Worm (Caenorhabditis elegans) whole organism, L3 larva: Measurements from ENCODE around the gene C50E3.13.

Experiments
- R02D3.7 ChIP-seq: fragments of 150-350 bp; optimal IDR thresholded peaks from 2 replicates; lab custom pipeline; 2014; ENCODE audit warnings: missing biosample characterization, missing genetic modification characterization
- ZK546.5 ChIP-seq: sonication (generic microtip); optimal IDR thresholded peaks from 2 replicates; lab custom pipeline; 2017; ENCODE audit warnings: missing biosample characterization, missing genetic modification characterization
- aly-2 ChIP-seq: fragments of 150-350 bp; optimal IDR thresholded peaks from 2 replicates; lab custom pipeline; 2014; ENCODE audit warnings: missing biosample characterization, missing genetic modification characterization
- ama-1 ChIP-seq: fragments of 150-350 bp; optimal IDR thresholded peaks from 2 replicates; lab custom pipeline; 2018
- ceh-16 ChIP-seq: sonication (generic microtip); optimal IDR thresholded peaks from 2 replicates; lab custom pipeline; 2017; ENCODE audit warnings: missing biosample characterization, missing genetic modification characterization
- ceh-28 ChIP-seq: fragments of 150-350 bp; optimal IDR thresholded peaks from 2 replicates; lab custom pipeline; 2014; ENCODE audit warnings: missing biosample characterization, missing genetic modification reagents, missing genetic modification characterization
- ceh-82 ChIP-seq: fragments of 150-350 bp; optimal IDR thresholded peaks from 2 replicates; lab custom pipeline; 2014; ENCODE audit warnings: missing biosample characterization, missing genetic modification characterization
- ceh-9 ChIP-seq: sonication (generic microtip); optimal IDR thresholded peaks from 2 replicates; lab custom pipeline; 2018; ENCODE audit warnings: missing biosample characterization, missing genetic modification characterization
- daf-12 ChIP-seq: fragments of 150-350 bp; optimal IDR thresholded peaks from 2 replicates; lab custom pipeline; 2014; ENCODE audit warnings: missing biosample characterization, missing genetic modification reagents, missing genetic modification characterization
- egl-27 ChIP-seq: sonication (generic microtip); optimal IDR thresholded peaks from 4 replicates; lab custom pipeline; 2017; ENCODE audit warnings: missing biosample characterization, missing genetic modification reagents, missing genetic modification characterization
- egl-5 ChIP-seq: fragments of 150-350 bp; optimal IDR thresholded peaks from 2 replicates; lab custom pipeline; 2017; ENCODE audit warnings: missing biosample characterization, missing genetic modification reagents, missing genetic modification characterization, inconsistent platforms
- elt-1 ChIP-seq: fragments of 150-350 bp; optimal IDR thresholded peaks from 2 replicates; lab custom pipeline; 2014; ENCODE audit warnings: missing biosample characterization, missing genetic modification characterization
- elt-2 ChIP-seq: sonication (generic microtip); optimal IDR thresholded peaks from 2 replicates; lab custom pipeline; 2016; ENCODE audit warnings: missing genetic modification reagents, mild to moderate bottlenecking, missing genetic modification characterization, missing compliant biosample characterization
- elt-3 ChIP-seq, 3 experiments: fragments of 150-350 bp in 1 of 3; sonication (generic microtip) in 2 of 3; optimal IDR thresholded peaks; 2 replicates in 2 of 3; 4 replicates in 1 of 3; lab custom pipeline; 2014 to 2017; ENCODE audit warnings: missing biosample characterization in 3 of 3, missing genetic modification characterization in 3 of 3
- eor-1 ChIP-seq, 2 experiments: fragments of 150-350 bp; optimal IDR thresholded peaks; 2 replicates each; lab custom pipeline; 2014 to 2018; ENCODE audit warnings: missing biosample characterization in 2 of 2, missing genetic modification characterization in 2 of 2
- fkh-10 ChIP-seq: sonication (generic microtip); optimal IDR thresholded peaks from 2 replicates; lab custom pipeline; 2017; ENCODE audit warnings: missing biosample characterization, missing genetic modification reagents, missing genetic modification characterization
- fkh-2 ChIP-seq: fragments of 150-350 bp; optimal IDR thresholded peaks from 2 replicates; lab custom pipeline; 2014; ENCODE audit warnings: missing biosample characterization, missing genetic modification reagents, missing genetic modification characterization
- fos-1 ChIP-seq: fragments of 150-350 bp; optimal IDR thresholded peaks from 2 replicates; lab custom pipeline; 2014; ENCODE audit warnings: missing biosample characterization, missing genetic modification characterization
- hmg-11 ChIP-seq: sonication (generic microtip); optimal IDR thresholded peaks from 2 replicates; lab custom pipeline; 2016; ENCODE audit warnings: missing genetic modification characterization, missing compliant biosample characterization
- jun-1 ChIP-seq: fragments of 150-350 bp; optimal IDR thresholded peaks from 2 replicates; lab custom pipeline; 2014; ENCODE audit warnings: missing biosample characterization, missing genetic modification reagents, missing genetic modification characterization
- lin-15B ChIP-seq: fragments of 150-350 bp; optimal IDR thresholded peaks from 2 replicates; lab custom pipeline; 2014; ENCODE audit warnings: missing biosample characterization, missing genetic modification characterization
- lin-39 ChIP-seq: fragments of 150-350 bp; optimal IDR thresholded peaks from 2 replicates; lab custom pipeline; 2018; ENCODE audit warnings: missing biosample characterization, missing genetic modification reagents, missing genetic modification characterization
- lsy-12 ChIP-seq: sonication (generic microtip); optimal IDR thresholded peaks from 2 replicates; lab custom pipeline; 2016; ENCODE audit warnings: mild to moderate bottlenecking, missing genetic modification characterization, missing compliant biosample characterization
- mdl-1 ChIP-seq: fragments of 150-350 bp; optimal IDR thresholded peaks from 2 replicates; lab custom pipeline; 2014; ENCODE audit warnings: missing biosample characterization, missing genetic modification characterization
- mml-1 ChIP-seq: fragments of 150-350 bp; sonication (generic microtip); optimal IDR thresholded peaks from 3 replicates; lab custom pipeline; 2014; ENCODE audit warnings: missing biosample characterization, missing genetic modification characterization
- nfya-1 ChIP-seq: sonication (generic microtip); optimal IDR thresholded peaks from 2 replicates; lab custom pipeline; 2017; ENCODE audit warnings: missing genetic modification characterization, mild to moderate bottlenecking, missing compliant biosample characterization, antibody characterized with exemption, moderate library complexity; ENCODE audit not compliant: insufficient read depth
- nhr-11 ChIP-seq: fragments of 150-350 bp; optimal IDR thresholded peaks from 2 replicates; lab custom pipeline; 2014; ENCODE audit warnings: missing biosample characterization, missing genetic modification characterization
- nhr-12 ChIP-seq: fragments of 150-350 bp; optimal IDR thresholded peaks from 2 replicates; lab custom pipeline; 2014; ENCODE audit warnings: missing biosample characterization, missing genetic modification characterization
- nhr-23 ChIP-seq: fragments of 150-350 bp; optimal IDR thresholded peaks from 2 replicates; lab custom pipeline; 2014; ENCODE audit warnings: missing biosample characterization, missing genetic modification reagents, missing genetic modification characterization
- nhr-237 ChIP-seq: fragments of 150-350 bp; optimal IDR thresholded peaks from 2 replicates; lab custom pipeline; 2014; ENCODE audit warnings: missing biosample characterization, missing genetic modification characterization
- nhr-25 ChIP-seq: sonication (generic microtip); optimal IDR thresholded peaks from 2 replicates; lab custom pipeline; 2017; ENCODE audit warnings: missing biosample characterization, missing genetic modification characterization
- nhr-28 ChIP-seq: fragments of 150-350 bp; optimal IDR thresholded peaks from 2 replicates; lab custom pipeline; 2014; ENCODE audit warnings: missing biosample characterization, missing genetic modification characterization
- nhr-43 ChIP-seq: sonication (generic microtip); optimal IDR thresholded peaks from 2 replicates; lab custom pipeline; 2016; ENCODE audit warnings: mild to moderate bottlenecking, missing genetic modification characterization, missing compliant biosample characterization; ENCODE audit not compliant: poor library complexity, severe bottlenecking
- nhr-67 ChIP-seq: fragments of 150-350 bp; optimal IDR thresholded peaks from 2 replicates; lab custom pipeline; 2014; ENCODE audit warnings: missing biosample characterization, missing genetic modification characterization
- nhr-76 ChIP-seq: fragments of 150-350 bp; sonication (generic microtip); optimal IDR thresholded peaks from 5 replicates; lab custom pipeline; 2014; ENCODE audit warnings: missing biosample characterization, missing genetic modification characterization
- nhr-77 ChIP-seq: fragments of 150-350 bp; optimal IDR thresholded peaks from 2 replicates; lab custom pipeline; 2014; ENCODE audit warnings: missing biosample characterization, missing genetic modification characterization
- pha-4 ChIP-seq: fragments of 150-350 bp; optimal IDR thresholded peaks from 2 replicates; lab custom pipeline; 2014; ENCODE audit warnings: missing biosample characterization, missing genetic modification reagents, missing genetic modification characterization
- pqm-1 ChIP-seq: fragments of 150-350 bp; optimal IDR thresholded peaks from 2 replicates; lab custom pipeline; 2017; ENCODE audit warnings: missing biosample characterization, missing genetic modification characterization, inconsistent platforms
- sea-2 ChIP-seq: fragments of 150-350 bp; sonication (generic microtip); optimal IDR thresholded peaks from 4 replicates; lab custom pipeline; 2014; ENCODE audit warnings: missing biosample characterization, missing genetic modification reagents, missing genetic modification characterization
- skn-1 ChIP-seq: fragments of 150-350 bp; optimal IDR thresholded peaks from 2 replicates; lab custom pipeline; 2014; ENCODE audit warnings: missing biosample characterization, missing genetic modification characterization
- snpc-4 ChIP-seq: fragments of 150-350 bp; optimal IDR thresholded peaks from 2 replicates; lab custom pipeline; 2014; ENCODE audit warnings: missing biosample characterization, missing genetic modification characterization
- tbx-2 ChIP-seq: sonication (generic microtip); optimal IDR thresholded peaks from 2 replicates; lab custom pipeline; 2016; ENCODE audit warnings: mild to moderate bottlenecking, missing genetic modification characterization, missing compliant biosample characterization
- unc-39 ChIP-seq: sonication (generic microtip); optimal IDR thresholded peaks from 4 replicates; lab custom pipeline; 2017; ENCODE audit warnings: missing biosample characterization, missing genetic modification characterization
- unc-62 ChIP-seq: fragments of 150-350 bp; sonication (generic microtip); optimal IDR thresholded peaks from 4 replicates; lab custom pipeline; 2014; ENCODE audit warnings: missing biosample characterization, missing genetic modification reagents, missing genetic modification characterization
- zag-1 ChIP-seq: fragments of 150-350 bp; optimal IDR thresholded peaks from 2 replicates; lab custom pipeline; 2014; ENCODE audit warnings: missing biosample characterization, missing genetic modification characterization
- ztf-11 ChIP-seq: fragments of 150-350 bp; optimal IDR thresholded peaks from 2 replicates; lab custom pipeline; 2014; ENCODE audit warnings: missing biosample characterization, missing genetic modification characterization
- ztf-4 ChIP-seq: fragments of 150-350 bp; optimal IDR thresholded peaks from 2 replicates; lab custom pipeline; 2014; ENCODE audit warnings: missing biosample characterization, missing genetic modification characterization

C50E3.13 gene

ce11 chrV:7575563-7575962, 48.5 kb downstream of the C50E3.13 start, which contains the start of the genes snu-66 and ints-9:
TSS of gene snu-66 (minus strand) at chrV:7575670.
TSS of gene ints-9 (plus strand) at chrV:7575802.
- TF ChIP-seq eor-1 (tag; optimal IDR thresholded peaks at IDR 0.05; lab: Kevin White, UChicago) (no peak), zag-1 (tag; lab: Kevin White, UChicago) (no peak), ceh-82 (tag; lab: Kevin White, UChicago) (no peak), egl-5 (tag; lab: Kevin White, UChicago) (no peak), tbx-2 (tag; lab: Kevin White, UChicago) (peak; percentile 7), nhr-237 (tag; lab: Kevin White, UChicago) (no peak), nhr-67 (tag; lab: Kevin White, UChicago) (no peak), lin-15B (tag; lab: Kevin White, UChicago) (peak; percentile 77), pqm-1 (tag; lab: Kevin White, UChicago) (no peak), nhr-77 (tag; lab: Kevin White, UChicago) (no peak), mml-1 (tag; lab: Kevin White, UChicago) (no peak), elt-1 (tag; lab: Kevin White, UChicago) (no peak), skn-1 (tag; lab: Kevin White, UChicago) (no peak), nhr-43 (tag; lab: Kevin White, UChicago) (no peak), elt-2 (tag; lab: Kevin White, UChicago) (peak; percentile 7), ama-1 (lab: Kevin White, UChicago) (no peak), sea-2 (GFP tag; lab: Kevin White, UChicago) (no peak), unc-39 (tag; lab: Kevin White, UChicago) (no peak), ZK546.5 (tag; lab: Kevin White, UChicago) (no peak), R02D3.7 (peak; percentile 11), fkh-10 (GFP tag; lab: Kevin White, UChicago) (no peak), nhr-23 (tag; lab: Kevin White, UChicago) (peak; percentile 76), nhr-76 (tag; lab: Kevin White, UChicago) (no peak), ztf-4 (tag; lab: Kevin White, UChicago) (no peak), hmg-11 (tag; lab: Kevin White, UChicago) (peak; percentile 18), fos-1 (tag; lab: Kevin White, UChicago) (no peak), snpc-4 (tag; lab: Kevin White, UChicago) (peak; percentile 83), ceh-16 (tag; lab: Kevin White, UChicago) (no peak), nhr-12 (no peak), unc-62 (GFP tag; lab: Kevin White, UChicago) (no peak), lsy-12 (tag; lab: Kevin White, UChicago) (no peak), mdl-1 (tag; lab: Kevin White, UChicago) (no peak), nfya-1 (no peak), ceh-9 (tag; lab: Kevin White, UChicago) (no peak), daf-12 (tag; lab: Kevin White, UChicago) (no peak), jun-1 (tag; lab: Kevin White, UChicago) (peak; percentile 14), elt-3 (tag; optimal IDR thresholded peaks at IDR 0.05; lab: Kevin White, UChicago) (no peak), pha-4 (tag; lab: Kevin White, UChicago) (peak; percentile 67), egl-27 (tag; lab: Kevin White, UChicago) (no peak), nhr-25 (tag; lab: Kevin White, UChicago) (peak; percentile 38), lin-39 (tag; lab: Kevin White, UChicago) (no peak), ztf-11 (tag; lab: Kevin White, UChicago) (no peak), ceh-28 (no peak), nhr-11 (tag; lab: Kevin White, UChicago) (no peak), fkh-2 (tag; lab: Kevin White, UChicago) (no peak), nhr-28 (tag; lab: Kevin White, UChicago) (no peak), aly-2 (tag; lab: Kevin White, UChicago) (no peak)
